Worm (Caenorhabditis elegans): Measurements from ENCODE around the gene Y48A6B.8.

The Y48A6B.8 gene

DNA sequence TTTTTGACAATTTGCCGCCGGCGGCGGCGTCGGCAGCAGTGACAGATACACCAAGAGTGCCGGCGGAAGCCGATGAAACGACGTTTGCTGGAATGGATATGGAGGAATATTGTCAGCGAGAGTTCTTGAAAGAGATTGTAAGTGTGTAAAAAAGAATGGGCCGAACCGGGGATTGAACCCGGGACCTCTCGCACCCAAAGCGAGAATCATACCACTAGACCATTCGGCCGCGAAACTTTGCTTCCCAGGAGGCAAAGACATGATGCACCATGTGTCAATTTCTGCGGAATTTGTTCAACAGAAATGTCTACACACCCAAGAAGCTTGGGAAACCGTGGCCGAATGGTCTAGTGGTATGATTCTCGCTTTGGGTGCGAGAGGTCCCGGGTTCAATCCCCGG is 37.5 kb upstream of the Y48A6B.8 start (continued):
- no peak for TF ChIP-seq ceh-32 (tag; optimal IDR thresholded peaks at IDR 0.05; ENCODE audit: poor library complexity)
- peak; percentile 21 for TF ChIP-seq nhr-11 (tag; optimal IDR thresholded peaks at IDR 0.05)
- TF ChIP-seq ceh-62 (tag; optimal IDR thresholded peaks at IDR 0.05), result no peak

ce11 chrIII:11064576-11064975 is 35.3 kb upstream of the Y48A6B.8 start:
- peak; percentile 3 for TF ChIP-seq F49E8.2 (tag; optimal IDR thresholded peaks at IDR 0.05; ENCODE audit: borderline replicate concordance)
- peak; percentile 78 for TF ChIP-seq lin-38 (GFP tag; IDR thresholded peaks at IDR 0.05)
- TF ChIP-seq ztf-7 (tag; optimal IDR thresholded peaks at IDR 0.05), result no peak

DNA sequence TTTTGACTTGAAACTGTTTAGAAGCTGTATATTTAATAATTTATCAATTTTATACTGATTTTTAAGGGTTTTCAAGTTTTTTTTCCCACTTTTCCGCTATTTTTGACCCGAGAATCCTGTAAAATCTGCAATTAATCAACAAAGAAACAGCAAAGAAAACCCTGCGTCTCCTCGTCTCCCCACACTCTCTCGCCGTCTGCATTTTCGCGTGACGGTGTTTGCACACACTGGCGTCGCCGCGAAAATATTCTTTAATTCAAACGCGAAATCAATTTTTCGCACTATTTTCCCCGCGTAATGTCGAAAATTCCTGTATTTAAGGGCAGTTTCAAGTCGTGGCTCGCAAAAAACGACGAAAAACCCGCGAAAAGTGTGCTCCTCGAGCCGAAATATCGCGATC is 34.0 kb upstream of the Y48A6B.8 start, which contains the start of gene rsa-2:
TSS of gene rsa-2 (plus strand) at position 221 of the 400 bp plus-strand sequence.
- TF ChIP-seq ztf-7 (tag; optimal IDR thresholded peaks at IDR 0.05) (no peak), lir-3 (tag; optimal IDR thresholded peaks at IDR 0.05) (no peak), spr-3 (GFP tag; optimal IDR thresholded peaks at IDR 0.05) (no peak), jun-1 (tag; optimal IDR thresholded peaks at IDR 0.05) (no peak), mxl-2 (GFP tag; conservative IDR thresholded peaks at IDR 0.05) (no peak), D1046.2 (GFP tag; IDR thresholded peaks at IDR 0.05) (no peak), nhr-237 (tag; optimal IDR thresholded peaks at IDR 0.05) (no peak), mdl-1 (tag; optimal IDR thresholded peaks at IDR 0.05) (no peak), zag-1 (tag; optimal IDR thresholded peaks at IDR 0.05) (no peak), unc-130 (GFP tag; optimal IDR thresholded peaks at IDR 0.05) (peak; percentile 22), hlh-11 (tag; optimal IDR thresholded peaks at IDR 0.05) (peak; percentile 15), duxl-1 (tag; optimal IDR thresholded peaks at IDR 0.05; ENCODE audit: poor library complexity) (peak; percentile 32), nhr-11 (tag; optimal IDR thresholded peaks at IDR 0.05) (peak; percentile 13), ceh-82 (tag; optimal IDR thresholded peaks at IDR 0.05) (no peak), spr-1 (tag; optimal IDR thresholded peaks at IDR 0.05) (no peak), snpc-4 (tag; optimal IDR thresholded peaks at IDR 0.05) (no peak), egl-27 (tag; optimal IDR thresholded peaks at IDR 0.05) (no peak), mdt-29 (GFP tag; IDR thresholded peaks at IDR 0.05) (no peak), cey-2 (tag; optimal IDR thresholded peaks at IDR 0.05; ENCODE audit: borderline replicate concordance, insufficient read depth) (no peak), hmg-1.1 (GFP tag; IDR thresholded peaks at IDR 0.05) (peak; percentile 53; the same call in 1 of the 2 replicates), ZK337.2 (GFP tag; IDR thresholded peaks at IDR 0.05) (no peak), F44E2.7 (GFP tag; IDR thresholded peaks at IDR 0.05) (no peak), zip-2 (tag; optimal IDR thresholded peaks at IDR 0.05) (no peak), hif-1 (tag; optimal IDR thresholded peaks at IDR 0.05) (no peak), F10B5.3 (tag; optimal IDR thresholded peaks at IDR 0.05) (no peak), aly-2 (tag; optimal IDR thresholded peaks at IDR 0.05) (no peak), tra-1 (GFP tag; IDR thresholded peaks at IDR 0.05) (0 out of 2 replicates have a peak, but pooled peaks have one; percentile 13), madf-5 (GFP tag; IDR thresholded peaks at IDR 0.05) (no peak), T20F7.1 (GFP tag; optimal IDR thresholded peaks at IDR 0.05) (no peak), daf-12 (tag; optimal IDR thresholded peaks at IDR 0.05) (no peak), fkh-10 (GFP tag; optimal IDR thresholded peaks at IDR 0.05) (no peak), lin-39 (tag; optimal IDR thresholded peaks at IDR 0.05) (no peak), lin-38 (GFP tag; IDR thresholded peaks at IDR 0.05) (peak; percentile 64), F26F4.8 (GFP tag; conservative IDR thresholded peaks at IDR 0.05) (no peak), lsy-2 (tag; optimal IDR thresholded peaks at IDR 0.05) (peak in 1 of 2 experiments; percentile 47), zip-11 (GFP tag; IDR thresholded peaks at IDR 0.05) (no peak), saeg-2 (GFP tag; IDR thresholded peaks at IDR 0.05) (no peak), pqm-1 (tag; optimal IDR thresholded peaks at IDR 0.05) (no peak), tag-97 (GFP tag; IDR thresholded peaks at IDR 0.05) (no peak), Y105C5A.15 (GFP tag; IDR thresholded peaks at IDR 0.05) (0 out of 2 replicates have a peak, but pooled peaks have one; percentile 18), daf-19 (GFP tag; conservative IDR thresholded peaks at IDR 0.05) (no peak), nhr-77 (tag; optimal IDR thresholded peaks at IDR 0.05) (no peak), zfp-2 (tag; optimal IDR thresholded peaks at IDR 0.05) (no peak), ZK546.5 (tag; optimal IDR thresholded peaks at IDR 0.05) (no peak), unc-39 (tag; optimal IDR thresholded peaks at IDR 0.05) (no peak)
